Worm (Caenorhabditis elegans) whole organism, midembryonic: ENCODE data around the gene srg-23.

Experiments
- T22C8.4 ChIP-seq: fragments of 200-800 bp; sonication (Bioruptor generic); IDR thresholded peaks from 2 replicates; pipeline ENCODE4 v1.3.6; 2022; ENCODE audit warnings: missing genetic modification characterization, missing compliant biosample characterization
- cog-1 ChIP-seq: sonication (generic microtip); optimal IDR thresholded peaks from 2 replicates; lab custom pipeline; 2016; ENCODE audit warnings: missing genetic modification characterization, missing compliant biosample characterization
- flt-1 ChIP-seq: fragments of 200-800 bp; sonication (Bioruptor generic); IDR thresholded peaks from 2 replicates; pipeline ENCODE4 v1.3.6; 2022; ENCODE audit warnings: missing genetic modification characterization, missing compliant biosample characterization
- klf-2 ChIP-seq: fragments of 200-800 bp; sonication (Bioruptor generic); conservative IDR thresholded peaks from 2 replicates; pipeline ENCODE4 v1.3.6; 2022; ENCODE audit warnings: missing genetic modification reagents, missing genetic modification characterization, missing compliant biosample characterization
- med-1 ChIP-seq: sonication (generic microtip); optimal IDR thresholded peaks from 2 replicates; lab custom pipeline; 2017; ENCODE audit warnings: missing genetic modification characterization, mild to moderate bottlenecking, missing compliant biosample characterization, antibody characterized with exemption, missing genetic modification reagents; ENCODE audit not compliant: insufficient read depth
- ref-1 ChIP-seq: fragments of 200-800 bp; sonication (Bioruptor generic); conservative IDR thresholded peaks from 2 replicates; pipeline ENCODE4 v1.3.6; 2022; ENCODE audit warnings: missing genetic modification reagents, missing genetic modification characterization, missing compliant biosample characterization
- tab-1 ChIP-seq: fragments of 200-800 bp; sonication (Bioruptor generic); IDR thresholded peaks from 2 replicates; pipeline ENCODE4 v1.3.6; 2022; ENCODE audit warnings: missing genetic modification characterization, missing compliant biosample characterization
- ztf-23 ChIP-seq: fragments of 200-800 bp; sonication (Bioruptor generic); IDR thresholded peaks from 2 replicates; pipeline ENCODE4 v1.3.6; 2022; ENCODE audit warnings: missing genetic modification reagents, missing genetic modification characterization, missing compliant biosample characterization
- ztf-29 ChIP-seq: fragments of 200-800 bp; sonication (Bioruptor generic); IDR thresholded peaks from 2 replicates; pipeline ENCODE4 v1.3.6; 2022; ENCODE audit warnings: missing genetic modification reagents, missing genetic modification characterization, missing compliant biosample characterization

- no peak for TF ChIP-seq flt-1 (GFP tag; lab: Robert Waterston, UW)
- TF ChIP-seq tab-1 (GFP tag; lab: Robert Waterston, UW): no peak
- 0 out of 2 replicates have a peak, but pooled peaks have one; percentile 50 for TF ChIP-seq T22C8.4 (GFP tag; lab: Robert Waterston, UW)
- TF ChIP-seq ref-1: no peak
- no peak for TF ChIP-seq med-1 (GFP tag; lab: Kevin White, UChicago)
- no peak for TF ChIP-seq ztf-23 (GFP tag; lab: Robert Waterston, UW)
- no peak for TF ChIP-seq klf-2 (GFP tag; lab: Robert Waterston, UW)
- TF ChIP-seq cog-1 (tag; lab: Kevin White, UChicago): no peak
- no peak for TF ChIP-seq ztf-29 (GFP tag; lab: Robert Waterston, UW)
Measured at ce11 chrII:3066401-3066800, 29.6 kb downstream of the srg-23 start.
